Worm (Caenorhabditis elegans) whole organism, young adult: Measurements from ENCODE around the gene cha-1.

Experiments
- B0019.2 ChIP-seq: fragments of 200-800 bp; sonication (Bioruptor generic); conservative IDR thresholded peaks from 2 replicates; pipeline ENCODE4 v1.3.6; 2022; ENCODE audit warnings: missing genetic modification reagents, missing genetic modification characterization, missing compliant biosample characterization
- F33H1.4 ChIP-seq: fragments of 200-800 bp; sonication (Bioruptor generic); IDR thresholded peaks from 2 replicates; pipeline ENCODE4 v1.3.6; 2022; ENCODE audit warnings: missing genetic modification reagents, missing genetic modification characterization, missing compliant biosample characterization
- F57C9.4 ChIP-seq: sonication (generic microtip); optimal IDR thresholded peaks from 2 replicates; lab custom pipeline; 2017; ENCODE audit warnings: mild to moderate bottlenecking, missing genetic modification characterization, missing compliant biosample characterization
- aptf-2 ChIP-seq: fragments of 200-800 bp; sonication (Bioruptor generic); conservative IDR thresholded peaks from 2 replicates; pipeline ENCODE4 v1.3.6; 2022; ENCODE audit warnings: missing genetic modification reagents, missing genetic modification characterization, missing compliant biosample characterization
- attf-6 ChIP-seq: fragments of 200-800 bp; sonication (Bioruptor generic); IDR thresholded peaks from 2 replicates; pipeline ENCODE4 v1.3.6; 2022; ENCODE audit warnings: missing genetic modification reagents, missing genetic modification characterization, missing compliant biosample characterization
- efl-1 ChIP-seq: fragments of 150-350 bp; optimal IDR thresholded peaks from 2 replicates; lab custom pipeline; 2014; ENCODE audit warnings: missing biosample characterization, missing genetic modification reagents, missing genetic modification characterization
- hrde-1 ChIP-seq: sonication (generic microtip); optimal IDR thresholded peaks from 2 replicates; lab custom pipeline; 2016; ENCODE audit warnings: missing genetic modification characterization, mild to moderate bottlenecking, missing compliant biosample characterization, moderate library complexity, missing genotype, missing genetic modification reagents, borderline replicate concordance
- hsf-1 ChIP-seq: fragments of 200-800 bp; sonication (Bioruptor generic); IDR thresholded peaks from 2 replicates; pipeline ENCODE4 v1.3.6; 2022; ENCODE audit warnings: missing genetic modification reagents, missing genetic modification characterization, missing compliant biosample characterization
- madf-8 ChIP-seq: fragments of 200-800 bp; sonication (Bioruptor generic); conservative IDR thresholded peaks from 2 replicates; pipeline ENCODE4 v1.3.6; 2022; ENCODE audit warnings: missing genetic modification reagents, missing genetic modification characterization, missing compliant biosample characterization
- nfya-1 ChIP-seq: sonication (generic microtip); optimal IDR thresholded peaks from 2 replicates; lab custom pipeline; 2017; ENCODE audit warnings: antibody characterized with exemption, missing compliant biosample characterization, missing genetic modification characterization, borderline replicate concordance; ENCODE audit not compliant: insufficient read depth

The cha-1 gene

ce11 chrIV:3568608-3569007, 55.9 kb downstream of the cha-1 start, which contains the start of gene otpl-1 (continued):
- TF ChIP-seq hrde-1 (no peak), hsf-1 (no peak), efl-1 (no peak), aptf-2 (GFP tag; lab: Robert Waterston, UW) (no peak), madf-8 (GFP tag; lab: Robert Waterston, UW) (no peak), nfya-1 (no peak), F57C9.4 (tag; lab: Kevin White, UChicago) (no peak), attf-6 (no peak), B0019.2 (GFP tag; lab: Robert Waterston, UW) (no peak)

ce11 chrIV:3564901-3565300, 59.6 kb downstream of the cha-1 start, which contains the start of gene sre-5:
Gene sre-5, plus strand, starts transcription at chrIV:3565201.
- no peak for TF ChIP-seq F33H1.4 (GFP tag; lab: Robert Waterston, UW)
- TF ChIP-seq, all 124 proteins: peak for 0
